Fruit fly (Drosophila melanogaster) S2 (cell line): ENCODE measurements around the gene CG33725.

Experiments used
- CG8478 ChIP-seq: fragments of >200 bp; optimal IDR thresholded peaks from 2 replicates; lab custom pipeline; 2018
- CTCF ChIP-seq, 2 experiments: fragments of >200 bp; optimal IDR thresholded peaks; 2 replicates each; lab custom pipeline; 2018

DNA sequence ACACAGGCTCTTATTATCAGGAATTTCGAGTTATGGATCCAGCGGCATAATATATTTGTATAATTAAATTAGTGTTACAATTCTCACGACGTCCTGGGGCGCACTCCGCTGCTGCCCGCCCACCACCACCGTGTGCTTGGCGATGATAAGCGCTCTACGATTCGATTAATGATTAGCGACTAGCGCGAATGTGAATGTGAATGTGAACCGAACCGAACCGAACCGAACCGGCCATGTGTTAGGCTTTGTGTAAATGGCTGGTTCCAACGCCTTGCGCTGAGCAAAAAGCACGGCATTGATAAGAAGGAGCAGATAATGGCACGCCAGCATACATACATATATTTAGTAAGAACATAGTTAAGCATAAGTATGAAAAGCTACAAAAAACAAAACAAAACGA lies 36.9 kb downstream of the CG33725 start:
- no peak for TF ChIP-seq CG8478 (lab: Kevin White, UChicago)
- TF ChIP-seq CTCF (optimal IDR thresholded peaks at IDR 0.05; lab: Kevin White, UChicago): no peak
